Fruit fly (Drosophila melanogaster) whole organism, embryonic: ENCODE results near the gene CG15200.

ENCODE experiments used
- Awh ChIP-seq: fragments of 200-800 bp; sonication (Bioruptor generic); IDR thresholded peaks from 2 replicates; pipeline ENCODE4, ENCODE4 v1.3.6; 2022; ENCODE audit warnings: missing biosample characterization, missing genetic modification characterization
- CG10267 ChIP-seq: fragments of 200-800 bp; sonication (Bioruptor generic); optimal IDR thresholded peaks from 2 replicates; lab custom pipeline; 2018; ENCODE audit warnings: missing biosample characterization, mild to moderate bottlenecking, missing genetic modification characterization, moderate library complexity
- CG11247 ChIP-seq: fragments of 200-800 bp; sonication (Bioruptor generic); IDR thresholded peaks from 2 replicates; pipeline ENCODE4 v1.3.6; 2022; ENCODE audit warnings: missing biosample characterization, missing genetic modification characterization
- CG11456 ChIP-seq: fragments of 200-800 bp; sonication (Bioruptor generic); IDR thresholded peaks from 3 replicates; pipeline ENCODE4 v1.3.6; 2022; ENCODE audit warnings: missing biosample characterization, missing genetic modification characterization
- CG13424 ChIP-seq: fragments of 200-800 bp; sonication (Bioruptor generic); optimal IDR thresholded peaks from 2 replicates; lab custom pipeline; 2019; ENCODE audit warnings: missing biosample characterization, mild to moderate bottlenecking, missing genetic modification characterization, moderate library complexity
- CG15479 ChIP-seq: fragments of 200-800 bp; sonication (Bioruptor generic); optimal IDR thresholded peaks from 3 replicates; lab custom pipeline; 2019; ENCODE audit warnings: missing biosample characterization, mild to moderate bottlenecking, missing genetic modification characterization, moderate library complexity
- CG1603 ChIP-seq: fragments of 200-800 bp; sonication (Bioruptor generic); optimal IDR thresholded peaks from 2 replicates; lab custom pipeline; 2019; ENCODE audit warnings: missing biosample characterization, mild to moderate bottlenecking, missing genetic modification characterization, moderate library complexity
- CG1647 ChIP-seq: fragments of 200-800 bp; sonication (Bioruptor generic); optimal IDR thresholded peaks from 3 replicates; lab custom pipeline; 2016; ENCODE audit warnings: missing biosample characterization, missing genetic modification characterization
- CG17361 ChIP-seq: fragments of 200-800 bp; sonication (Bioruptor generic); IDR thresholded peaks from 3 replicates; pipeline ENCODE4 v1.3.6; 2022; ENCODE audit warnings: missing biosample characterization, missing genetic modification characterization
- CG18599 ChIP-seq: fragments of 200-800 bp; sonication (Bioruptor generic); optimal IDR thresholded peaks from 3 replicates; lab custom pipeline; 2017; ENCODE audit warnings: missing biosample characterization, missing genetic modification characterization, mild to moderate bottlenecking, moderate library complexity, missing genetic modification reagents
- CG2120 ChIP-seq: fragments of 200-800 bp; sonication (Bioruptor generic); optimal IDR thresholded peaks from 3 replicates; lab custom pipeline; 2016; ENCODE audit warnings: missing biosample characterization, missing genetic modification characterization
- CG30020 ChIP-seq: fragments of 200-800 bp; optimal IDR thresholded peaks from 2 replicates; lab custom pipeline; 2019; ENCODE audit warnings: missing biosample characterization, mild to moderate bottlenecking, missing genetic modification characterization, moderate library complexity
- CG30403 ChIP-seq: fragments of 200-800 bp; sonication (Bioruptor generic); optimal IDR thresholded peaks from 3 replicates; lab custom pipeline; 2016; ENCODE audit warnings: missing biosample characterization, missing genetic modification characterization
- CG32767 ChIP-seq: fragments of 200-800 bp; sonication (Bioruptor generic); IDR thresholded peaks from 2 replicates; pipeline ENCODE4 v1.3.6; 2022; ENCODE audit warnings: missing biosample characterization, missing genetic modification characterization
- CG3281 ChIP-seq: fragments of 200-800 bp; sonication (Bioruptor generic); optimal IDR thresholded peaks from 3 replicates; lab custom pipeline; 2017; ENCODE audit warnings: missing biosample characterization, mild to moderate bottlenecking, missing genetic modification characterization
- CG4707 ChIP-seq: fragments of 200-800 bp; sonication (Bioruptor generic); optimal IDR thresholded peaks from 2 replicates; lab custom pipeline; 2018; ENCODE audit warnings: missing biosample characterization, mild to moderate bottlenecking, missing genetic modification characterization, moderate library complexity
- CG4820 ChIP-seq: fragments of 200-800 bp; sonication (Bioruptor generic); optimal IDR thresholded peaks from 3 replicates; lab custom pipeline; 2016; ENCODE audit warnings: missing biosample characterization, missing genetic modification characterization
- CG4854 ChIP-seq: fragments of 200-800 bp; sonication (Bioruptor generic); optimal IDR thresholded peaks from 2 replicates; lab custom pipeline; 2016; ENCODE audit warnings: missing biosample characterization, missing genetic modification characterization, inconsistent platforms
- CG6254 ChIP-seq: fragments of 200-800 bp; sonication (Bioruptor generic); optimal IDR thresholded peaks from 3 replicates; lab custom pipeline; 2017; ENCODE audit warnings: mild to moderate bottlenecking, missing biosample characterization, missing genetic modification reagents, missing genetic modification characterization
- CG7556 ChIP-seq: fragments of 200-800 bp; sonication (Bioruptor generic); optimal IDR thresholded peaks from 2 replicates; lab custom pipeline; 2017; ENCODE audit warnings: missing biosample characterization, mild to moderate bottlenecking, missing genetic modification characterization
- CG8765 ChIP-seq: fragments of 200-800 bp; sonication (Bioruptor generic); IDR thresholded peaks from 2 replicates; pipeline ENCODE4 v1.3.6; 2022; ENCODE audit warnings: missing biosample characterization, missing genetic modification characterization
- CG9437 ChIP-seq: fragments of 200-800 bp; sonication (Bioruptor generic); optimal IDR thresholded peaks from 2 replicates; lab custom pipeline; 2018; ENCODE audit warnings: missing biosample characterization, mild to moderate bottlenecking, missing genetic modification characterization
- CG9727 ChIP-seq: fragments of 200-800 bp; sonication (Bioruptor generic); optimal IDR thresholded peaks from 3 replicates; lab custom pipeline; 2017; ENCODE audit warnings: missing biosample characterization, mild to moderate bottlenecking, missing genetic modification characterization
- Deaf1 ChIP-seq: fragments of 200-800 bp; optimal IDR thresholded peaks from 3 replicates; lab custom pipeline; 2019; ENCODE audit warnings: missing biosample characterization, mild to moderate bottlenecking, missing genetic modification characterization, moderate library complexity
- Elba2 ChIP-seq: fragments of 200-800 bp; sonication (Bioruptor generic); optimal IDR thresholded peaks from 3 replicates; lab custom pipeline; 2016; ENCODE audit warnings: missing biosample characterization, missing genetic modification characterization
- Hr39 ChIP-seq: fragments of >200 bp; optimal IDR thresholded peaks from 2 replicates; lab custom pipeline; 2017
- MESR4 ChIP-seq: fragments of 200-800 bp; sonication (Bioruptor generic); optimal IDR thresholded peaks from 2 replicates; lab custom pipeline; 2018; ENCODE audit warnings: missing biosample characterization, mild to moderate bottlenecking, missing genetic modification characterization, moderate library complexity
- Myb ChIP-seq: fragments of 200-800 bp; sonication (Bioruptor generic); optimal IDR thresholded peaks from 2 replicates; lab custom pipeline; 2016; ENCODE audit warnings: missing biosample characterization, missing genetic modification characterization
- NFAT ChIP-seq: fragments of 200-800 bp; sonication (Bioruptor generic); IDR thresholded peaks from 2 replicates; pipeline ENCODE4 v1.3.6; 2022; ENCODE audit warnings: missing biosample characterization, missing genetic modification characterization
- Oaz ChIP-seq: fragments of 200-800 bp; sonication (Bioruptor generic); IDR thresholded peaks from 2 replicates; pipeline ENCODE4 v1.3.6; 2022; ENCODE audit warnings: missing biosample characterization, missing genetic modification characterization
- Opbp ChIP-seq: fragments of 200-800 bp; sonication (Bioruptor generic); IDR thresholded peaks from 3 replicates; pipeline ENCODE4 v1.3.6; 2022; ENCODE audit warnings: missing biosample characterization, missing genetic modification characterization; ENCODE audit not compliant: partially characterized antibody
- Pdp1 ChIP-seq, 2 experiments: fragments of 200-800 bp; sonication (Bioruptor generic); optimal IDR thresholded peaks; 3 replicates each; lab custom pipeline; 2016; ENCODE audit warnings: missing biosample characterization in 2 of 2, missing genetic modification characterization in 2 of 2, mild to moderate bottlenecking in 1 of 2, moderate library complexity in 1 of 2
- Rx ChIP-seq: fragments of 200-800 bp; sonication (Bioruptor generic); IDR thresholded peaks from 2 replicates; pipeline ENCODE4 v1.3.6; 2022; ENCODE audit warnings: missing biosample characterization, missing genetic modification characterization
- Side ChIP-seq: fragments of 200-800 bp; sonication (Bioruptor generic); optimal IDR thresholded peaks from 2 replicates; lab custom pipeline; 2016; ENCODE audit warnings: missing biosample characterization, missing genetic modification characterization
- Sox100B ChIP-seq: fragments of 200-800 bp; sonication (Bioruptor generic); optimal IDR thresholded peaks from 3 replicates; lab custom pipeline; 2018; ENCODE audit warnings: missing biosample characterization, mild to moderate bottlenecking, missing genetic modification characterization
- Xbp1 ChIP-seq: fragments of 200-800 bp; sonication (Bioruptor generic); optimal IDR thresholded peaks from 3 replicates; lab custom pipeline; 2016; ENCODE audit warnings: missing biosample characterization, mild to moderate bottlenecking, missing genetic modification characterization
- ab ChIP-seq: fragments of 200-800 bp; sonication (Bioruptor generic); optimal IDR thresholded peaks from 2 replicates; lab custom pipeline; 2016; ENCODE audit warnings: missing biosample characterization, missing genetic modification characterization
- cad ChIP-seq: fragments of >200 bp; optimal IDR thresholded peaks from 2 replicates; lab custom pipeline; 2017; ENCODE audit warnings: missing biosample characterization, missing genetic modification characterization
- cg ChIP-seq: fragments of 200-800 bp; sonication (Bioruptor generic); optimal IDR thresholded peaks from 3 replicates; lab custom pipeline; 2019; ENCODE audit warnings: missing biosample characterization, mild to moderate bottlenecking, missing genetic modification characterization, moderate library complexity
- dm ChIP-seq: fragments of 200-800 bp; sonication (Bioruptor generic); optimal IDR thresholded peaks from 3 replicates; lab custom pipeline; 2016; ENCODE audit warnings: missing biosample characterization, missing genetic modification characterization
- fd64A ChIP-seq: fragments of 200-800 bp; sonication (Bioruptor generic); optimal IDR thresholded peaks from 3 replicates; lab custom pipeline; 2018; ENCODE audit warnings: missing biosample characterization, mild to moderate bottlenecking, missing genetic modification characterization
- jumu ChIP-seq: fragments of 200-800 bp; sonication (Bioruptor generic); optimal IDR thresholded peaks from 3 replicates; lab custom pipeline; 2016; ENCODE audit warnings: missing biosample characterization, missing genetic modification characterization
- nau ChIP-seq: fragments of 200-800 bp; sonication (Bioruptor generic); optimal IDR thresholded peaks from 3 replicates; lab custom pipeline; 2017; ENCODE audit warnings: missing biosample characterization, mild to moderate bottlenecking, missing genetic modification characterization, missing genetic modification reagents
- nerfin-1 ChIP-seq: fragments of 200-800 bp; sonication (Bioruptor generic); optimal IDR thresholded peaks from 3 replicates; lab custom pipeline; 2019; ENCODE audit warnings: missing biosample characterization, mild to moderate bottlenecking, missing genetic modification characterization, moderate library complexity
- nom ChIP-seq: fragments of 200-800 bp; sonication (Bioruptor generic); optimal IDR thresholded peaks from 2 replicates; lab custom pipeline; 2017; ENCODE audit warnings: missing biosample characterization, missing genetic modification characterization, mild to moderate bottlenecking, moderate library complexity, missing genetic modification reagents
- pho ChIP-seq: fragments of 200-800 bp; sonication (Bioruptor generic); optimal IDR thresholded peaks from 2 replicates; lab custom pipeline; 2016; ENCODE audit warnings: missing biosample characterization, missing genetic modification characterization
- pzg ChIP-seq: fragments of 200-800 bp; sonication (Bioruptor generic); optimal IDR thresholded peaks from 3 replicates; lab custom pipeline; 2018; ENCODE audit warnings: missing biosample characterization, mild to moderate bottlenecking, missing genetic modification characterization, moderate library complexity
- ro ChIP-seq: fragments of 200-800 bp; sonication (Bioruptor generic); IDR thresholded peaks from 2 replicates; pipeline ENCODE4 v1.3.6; 2022; ENCODE audit warnings: missing biosample characterization, missing genetic modification characterization
- slbo ChIP-seq: fragments of 200-800 bp; sonication (Bioruptor generic); IDR thresholded peaks from 2 replicates; pipeline ENCODE4 v1.3.6; 2022; ENCODE audit warnings: missing biosample characterization, missing genetic modification characterization

CG15200 gene

dm6 chrX:11136587-11137512 lies 45.9 kb upstream of the CG15200 start, which contains the start of gene Klp10A (continued):
- 0 out of 2 replicates have a peak, but pooled peaks have one; percentile 23 for TF ChIP-seq Rx (GFP tag; lab: Robert Waterston, UW)
- TF ChIP-seq Oaz (GFP tag; lab: Robert Waterston, UW) = no peak
- TF ChIP-seq CG1647 (GFP tag; lab: Kevin White, UChicago) = peak; percentile 11
- peak; percentile 16 for TF ChIP-seq CG9727
- TF ChIP-seq CG2120 (GFP tag; lab: Kevin White, UChicago) = peak; percentile 36
- TF ChIP-seq NFAT (GFP tag; lab: Robert Waterston, UW) = no peak
- TF ChIP-seq dm (GFP tag; lab: Kevin White, UChicago) = peak; percentile 0
- peak; percentile 1 for TF ChIP-seq CG4854 (GFP tag; lab: Kevin White, UChicago)
- TF ChIP-seq CG15479 (GFP tag; lab: Kevin White, UChicago) = no peak
- TF ChIP-seq Hr39 (lab: Kevin White, UChicago) = no peak
- no peak for TF ChIP-seq Sox100B
- no peak for TF ChIP-seq nau
- TF ChIP-seq ro = no peak
- TF ChIP-seq cg = peak; percentile 91
- TF ChIP-seq nerfin-1 (tag; lab: Kevin White, UChicago) = peak; percentile 87
- peak; percentile 46; the same call in 1 of the 3 replicates for TF ChIP-seq CG17361 (GFP tag; lab: Robert Waterston, UW)
- TF ChIP-seq Awh = no peak
- TF ChIP-seq ab (GFP tag; lab: Kevin White, UChicago) = peak; percentile 3
- TF ChIP-seq CG7556 (GFP tag; lab: Kevin White, UChicago) = peak; percentile 4
- peak; percentile 3 for TF ChIP-seq CG9437 (GFP tag; lab: Kevin White, UChicago)
- peak in 1 of 2 experiments; percentile 90 for TF ChIP-seq Pdp1 (GFP tag; optimal IDR thresholded peaks at IDR 0.05; lab: Kevin White, UChicago)
- peak; percentile 73 for TF ChIP-seq Elba2
- TF ChIP-seq CG6254 (GFP tag; lab: Kevin White, UChicago) = no peak
- no peak for TF ChIP-seq Deaf1 (tag; lab: Kevin White, UChicago)
- TF ChIP-seq CG4707 (GFP tag; lab: Kevin White, UChicago) = no peak
- peak; percentile 41; the same call in 1 of the 3 replicates for TF ChIP-seq CG11456
- no peak for TF ChIP-seq fd64A (GFP tag; lab: Kevin White, UChicago)
- TF ChIP-seq CG30403 (GFP tag; lab: Kevin White, UChicago) = peak; percentile 33
- no peak for TF ChIP-seq cad (GFP tag; lab: Kevin White, UChicago)
- peak; percentile 54 for TF ChIP-seq MESR4 (GFP tag; lab: Kevin White, UChicago)
- peak; percentile 7 for TF ChIP-seq nom (GFP tag; lab: Kevin White, UChicago)
- peak; percentile 21; the same call in 1 of the 2 replicates for TF ChIP-seq CG11247 (GFP tag; lab: Robert Waterston, UW)
- TF ChIP-seq CG13424 (tag; lab: Kevin White, UChicago) = no peak
- peak; percentile 58 for TF ChIP-seq slbo (GFP tag; lab: Robert Waterston, UW)
- TF ChIP-seq CG3281 (GFP tag; lab: Kevin White, UChicago) = peak; percentile 20
- TF ChIP-seq CG30020 (tag; lab: Kevin White, UChicago) = no peak
- peak; percentile 18 for TF ChIP-seq Side
- TF ChIP-seq pzg (GFP tag; lab: Kevin White, UChicago) = peak; percentile 24
- no peak for TF ChIP-seq CG8765 (GFP tag; lab: Robert Waterston, UW)
- TF ChIP-seq pho = peak; percentile 7
- TF ChIP-seq Xbp1 = peak; percentile 36
- TF ChIP-seq Opbp (GFP tag; lab: Robert Waterston, UW) = no peak
- 0 out of 2 replicates have a peak, but pooled peaks have one; percentile 24 for TF ChIP-seq CG32767 (GFP tag; lab: Robert Waterston, UW)
- no peak for TF ChIP-seq CG18599 (GFP tag; lab: Kevin White, UChicago)
- TF ChIP-seq Myb (GFP tag; lab: Kevin White, UChicago) = peak; percentile 93
- peak; percentile 31 for TF ChIP-seq CG1603
- no peak for TF ChIP-seq CG4820
- TF ChIP-seq CG10267 (tag; lab: Kevin White, UChicago) = peak; percentile 87
- TF ChIP-seq jumu = peak; percentile 3
